Fruit fly (Drosophila melanogaster): Measurements from ENCODE around the gene CG9686.

dm6 chrX:9868510-9869248 lies 11.0 kb upstream of the CG9686 start, which contains the start of gene CG45060:
- TF ChIP-seq insv (optimal IDR thresholded peaks at IDR 0.05) (no peak), h (optimal IDR thresholded peaks at IDR 0.05) (no peak), psq (optimal IDR thresholded peaks at IDR 0.05) (no peak)

Data from Kc167 (cell line).